Fruit fly (Drosophila melanogaster) whole organism, embryonic: ENCODE results near the gene CG10431.

Experiments used
- Bgb ChIP-seq: fragments of 200-800 bp; sonication (Bioruptor generic); IDR thresholded peaks from 2 replicates; pipeline ENCODE4 v1.3.6; 2022; ENCODE audit warnings: missing biosample characterization, missing genetic modification characterization; ENCODE audit not compliant: partially characterized antibody
- CG10979 ChIP-seq: fragments of 200-800 bp; sonication (Bioruptor generic); optimal IDR thresholded peaks from 2 replicates; lab custom pipeline; 2018; ENCODE audit warnings: missing biosample characterization, mild to moderate bottlenecking, missing genetic modification characterization, moderate library complexity
- CG11560 ChIP-seq: fragments of 200-800 bp; sonication (Bioruptor generic); IDR thresholded peaks from 3 replicates; pipeline ENCODE4 v1.3.6; 2022; ENCODE audit warnings: missing biosample characterization, missing genetic modification characterization
- CG14050 ChIP-seq: fragments of 200-800 bp; sonication (Bioruptor generic); IDR thresholded peaks from 3 replicates; pipeline ENCODE4 v1.3.6; 2022; ENCODE audit warnings: missing biosample characterization, missing genetic modification characterization
- CG15011 ChIP-seq: fragments of 200-800 bp; sonication (Bioruptor generic); optimal IDR thresholded peaks from 3 replicates; lab custom pipeline; 2018; ENCODE audit warnings: missing biosample characterization, mild to moderate bottlenecking, missing genetic modification characterization
- CG15514 ChIP-seq: fragments of 200-800 bp; sonication (Bioruptor generic); optimal IDR thresholded peaks from 3 replicates; lab custom pipeline; 2017; ENCODE audit warnings: missing biosample characterization, missing genetic modification characterization, mild to moderate bottlenecking, moderate library complexity, missing genetic modification reagents
- CG17359 ChIP-seq: fragments of 200-800 bp; sonication (Bioruptor generic); optimal IDR thresholded peaks from 3 replicates; lab custom pipeline; 2018; ENCODE audit warnings: missing biosample characterization, mild to moderate bottlenecking, missing genetic modification characterization, moderate library complexity
- CG17568 ChIP-seq: fragments of 200-800 bp; sonication (Bioruptor generic); optimal IDR thresholded peaks from 2 replicates; lab custom pipeline; 2018; ENCODE audit warnings: missing biosample characterization, mild to moderate bottlenecking, missing genetic modification characterization, moderate library complexity
- CG1792 ChIP-seq: fragments of 200-800 bp; sonication (Bioruptor generic); optimal IDR thresholded peaks from 2 replicates; lab custom pipeline; 2016; ENCODE audit warnings: missing biosample characterization, missing genetic modification characterization
- CG2116 ChIP-seq: fragments of 200-800 bp; sonication (Bioruptor generic); optimal IDR thresholded peaks from 3 replicates; lab custom pipeline; 2018; ENCODE audit warnings: missing biosample characterization, mild to moderate bottlenecking, missing genetic modification characterization
- CG31365 ChIP-seq: fragments of 200-800 bp; sonication (Bioruptor generic); optimal IDR thresholded peaks from 2 replicates; lab custom pipeline; 2018; ENCODE audit warnings: missing biosample characterization, mild to moderate bottlenecking, missing genetic modification characterization
- CG31388 ChIP-seq: fragments of 200-800 bp; sonication (Bioruptor generic); optimal IDR thresholded peaks from 2 replicates; lab custom pipeline; 2016; ENCODE audit warnings: missing biosample characterization, missing genetic modification characterization
- CG33557 ChIP-seq: fragments of 200-800 bp; sonication (Bioruptor generic); optimal IDR thresholded peaks from 2 replicates; lab custom pipeline; 2019; ENCODE audit warnings: missing biosample characterization, mild to moderate bottlenecking, missing genetic modification characterization, moderate library complexity
- CG3407 ChIP-seq: fragments of 200-800 bp; sonication (Bioruptor generic); optimal IDR thresholded peaks from 2 replicates; lab custom pipeline; 2018; ENCODE audit warnings: missing biosample characterization, mild to moderate bottlenecking, missing genetic modification characterization
- CG34422 ChIP-seq: fragments of 200-800 bp; sonication (Bioruptor generic); IDR thresholded peaks from 3 replicates; pipeline ENCODE4 v1.3.6; 2022; ENCODE audit warnings: missing biosample characterization, missing genetic modification characterization
- CG6683 ChIP-seq: fragments of 200-800 bp; sonication (Bioruptor generic); optimal IDR thresholded peaks from 2 replicates; lab custom pipeline; 2017; ENCODE audit warnings: missing biosample characterization, mild to moderate bottlenecking, missing genetic modification characterization, missing genetic modification reagents
- CG6813 ChIP-seq: fragments of 200-800 bp; sonication (Bioruptor generic); optimal IDR thresholded peaks from 2 replicates; lab custom pipeline; 2017; ENCODE audit warnings: missing biosample characterization, missing genetic modification characterization, mild to moderate bottlenecking, moderate library complexity, missing genetic modification reagents
- CG7556 ChIP-seq: fragments of 200-800 bp; sonication (Bioruptor generic); optimal IDR thresholded peaks from 2 replicates; lab custom pipeline; 2017; ENCODE audit warnings: missing biosample characterization, mild to moderate bottlenecking, missing genetic modification characterization
- CG7745 ChIP-seq: fragments of 200-800 bp; sonication (Bioruptor generic); optimal IDR thresholded peaks from 2 replicates; lab custom pipeline; 2018; ENCODE audit warnings: missing biosample characterization, mild to moderate bottlenecking, missing genetic modification characterization, moderate library complexity
- CG7786 ChIP-seq: fragments of 200-800 bp; sonication (Bioruptor generic); optimal IDR thresholded peaks from 2 replicates; lab custom pipeline; 2016; ENCODE audit warnings: missing biosample characterization, missing genetic modification characterization
- Chrac-16 ChIP-seq: fragments of 200-800 bp; sonication (Bioruptor generic); optimal IDR thresholded peaks from 3 replicates; lab custom pipeline; 2016; ENCODE audit warnings: missing biosample characterization, missing genetic modification characterization
- Ets97D ChIP-seq: fragments of 200-800 bp; sonication (Bioruptor generic); optimal IDR thresholded peaks from 3 replicates; lab custom pipeline; 2016; ENCODE audit warnings: missing biosample characterization, missing genetic modification characterization
- Fer1 ChIP-seq: fragments of 200-800 bp; sonication (Bioruptor generic); optimal IDR thresholded peaks from 2 replicates; lab custom pipeline; 2017; ENCODE audit warnings: missing biosample characterization, mild to moderate bottlenecking, missing genetic modification characterization
- Hey ChIP-seq: fragments of 200-800 bp; sonication (Bioruptor generic); optimal IDR thresholded peaks from 3 replicates; lab custom pipeline; 2018; ENCODE audit warnings: missing biosample characterization, mild to moderate bottlenecking, missing genetic modification characterization
- Hmr ChIP-seq: fragments of 200-800 bp; sonication (Bioruptor generic); optimal IDR thresholded peaks from 3 replicates; lab custom pipeline; 2017; ENCODE audit warnings: mild to moderate bottlenecking, missing biosample characterization, missing genetic modification reagents, missing genetic modification characterization
- Kr ChIP-seq: fragments of 200-800 bp; sonication (Bioruptor generic); optimal IDR thresholded peaks from 2 replicates; lab custom pipeline; 2017; ENCODE audit warnings: missing biosample characterization, mild to moderate bottlenecking, missing genetic modification characterization
- Meics ChIP-seq: fragments of 200-800 bp; sonication (Bioruptor generic); optimal IDR thresholded peaks from 2 replicates; lab custom pipeline; 2017; ENCODE audit warnings: missing biosample characterization, mild to moderate bottlenecking, missing genetic modification characterization
- Nf-YA ChIP-seq: fragments of 200-800 bp; sonication (Bioruptor generic); IDR thresholded peaks from 2 replicates; pipeline ENCODE4 v1.3.6; 2022; ENCODE audit warnings: missing biosample characterization, missing genetic modification characterization
- Oli ChIP-seq: fragments of 200-800 bp; sonication (Bioruptor generic); optimal IDR thresholded peaks from 2 replicates; lab custom pipeline; 2018; ENCODE audit warnings: missing biosample characterization, mild to moderate bottlenecking, missing genetic modification characterization, moderate library complexity
- Xrp1 ChIP-seq: fragments of 200-800 bp; sonication (Bioruptor generic); IDR thresholded peaks from 2 replicates; pipeline ENCODE4 v1.3.6; 2022; ENCODE audit warnings: missing biosample characterization, missing genetic modification characterization
- bcd ChIP-seq: fragments of 200-800 bp; sonication (Bioruptor generic); optimal IDR thresholded peaks from 2 replicates; lab custom pipeline; 2017; ENCODE audit warnings: missing biosample characterization, mild to moderate bottlenecking, missing genetic modification characterization
- br ChIP-seq: fragments of >200 bp; optimal IDR thresholded peaks from 2 replicates; lab custom pipeline; 2017
- caup ChIP-seq: fragments of 200-800 bp; sonication (Bioruptor generic); optimal IDR thresholded peaks from 3 replicates; lab custom pipeline; 2017; ENCODE audit warnings: missing biosample characterization, mild to moderate bottlenecking, missing genetic modification characterization, moderate library complexity; ENCODE audit not compliant: severe bottlenecking
- da ChIP-seq: fragments of 200-800 bp; sonication (Bioruptor generic); optimal IDR thresholded peaks from 2 replicates; lab custom pipeline; 2016; ENCODE audit warnings: missing biosample characterization, missing genetic modification characterization
- gfzf ChIP-seq: fragments of 200-800 bp; sonication (Bioruptor generic); optimal IDR thresholded peaks from 2 replicates; lab custom pipeline; 2016; ENCODE audit warnings: missing biosample characterization, mild to moderate bottlenecking, missing genetic modification characterization, moderate library complexity
- her ChIP-seq: fragments of 200-800 bp; sonication (Bioruptor generic); optimal IDR thresholded peaks from 2 replicates; lab custom pipeline; 2016; ENCODE audit warnings: missing biosample characterization, missing genetic modification characterization
- mld ChIP-seq: fragments of 200-800 bp; sonication (Bioruptor generic); IDR thresholded peaks from 3 replicates; pipeline ENCODE4 v1.3.6; 2022; ENCODE audit warnings: missing biosample characterization, missing genetic modification characterization; ENCODE audit not compliant: partially characterized antibody
- oc ChIP-seq: fragments of 200-800 bp; sonication (Bioruptor generic); optimal IDR thresholded peaks from 2 replicates; lab custom pipeline; 2018; ENCODE audit warnings: missing biosample characterization, mild to moderate bottlenecking, missing genetic modification characterization, moderate library complexity
- odd ChIP-seq: fragments of 200-800 bp; sonication (Bioruptor generic); optimal IDR thresholded peaks from 2 replicates; lab custom pipeline; 2017; ENCODE audit warnings: missing biosample characterization, mild to moderate bottlenecking, missing genetic modification characterization
- otp ChIP-seq: fragments of 200-800 bp; sonication (Bioruptor generic); IDR thresholded peaks from 3 replicates; pipeline ENCODE4, ENCODE4 v1.3.6; 2022; ENCODE audit warnings: missing biosample characterization, missing genetic modification characterization
- pfk ChIP-seq: fragments of 200-800 bp; sonication (Bioruptor generic); optimal IDR thresholded peaks from 2 replicates; lab custom pipeline; 2018; ENCODE audit warnings: missing biosample characterization, mild to moderate bottlenecking, missing genetic modification characterization, moderate library complexity
- pita ChIP-seq: fragments of 200-800 bp; sonication (Bioruptor generic); optimal IDR thresholded peaks from 2 replicates; lab custom pipeline; 2017; ENCODE audit warnings: missing biosample characterization, mild to moderate bottlenecking, missing genetic modification characterization
- psq ChIP-seq: fragments of 200-800 bp; sonication (Bioruptor generic); optimal IDR thresholded peaks from 2 replicates; lab custom pipeline; 2017; ENCODE audit warnings: missing biosample characterization, missing genetic modification characterization
- pum ChIP-seq: fragments of 200-800 bp; sonication (Bioruptor generic); optimal IDR thresholded peaks from 2 replicates; lab custom pipeline; 2016; ENCODE audit warnings: missing biosample characterization, missing genetic modification characterization
- row ChIP-seq: fragments of 200-800 bp; sonication (Bioruptor generic); IDR thresholded peaks from 3 replicates; pipeline ENCODE4 v1.3.6; 2022; ENCODE audit warnings: missing biosample characterization, missing genetic modification characterization
- run ChIP-seq: fragments of 200-800 bp; sonication (Bioruptor generic); optimal IDR thresholded peaks from 3 replicates; lab custom pipeline; 2018; ENCODE audit warnings: missing biosample characterization, mild to moderate bottlenecking, missing genetic modification characterization
- salm ChIP-seq: fragments of 200-800 bp; sonication (Bioruptor generic); optimal IDR thresholded peaks from 2 replicates; lab custom pipeline; 2018; ENCODE audit warnings: missing biosample characterization, mild to moderate bottlenecking, missing genetic modification characterization
- toy ChIP-seq: fragments of 200-800 bp; sonication (Bioruptor generic); IDR thresholded peaks from 2 replicates; pipeline ENCODE4 v1.3.6; 2022; ENCODE audit warnings: missing biosample characterization, missing genetic modification characterization
- trh ChIP-seq: fragments of 200-800 bp; sonication (Bioruptor generic); optimal IDR thresholded peaks from 2 replicates; lab custom pipeline; 2016; ENCODE audit warnings: missing biosample characterization, missing genetic modification characterization

CG10431 gene

DNA sequence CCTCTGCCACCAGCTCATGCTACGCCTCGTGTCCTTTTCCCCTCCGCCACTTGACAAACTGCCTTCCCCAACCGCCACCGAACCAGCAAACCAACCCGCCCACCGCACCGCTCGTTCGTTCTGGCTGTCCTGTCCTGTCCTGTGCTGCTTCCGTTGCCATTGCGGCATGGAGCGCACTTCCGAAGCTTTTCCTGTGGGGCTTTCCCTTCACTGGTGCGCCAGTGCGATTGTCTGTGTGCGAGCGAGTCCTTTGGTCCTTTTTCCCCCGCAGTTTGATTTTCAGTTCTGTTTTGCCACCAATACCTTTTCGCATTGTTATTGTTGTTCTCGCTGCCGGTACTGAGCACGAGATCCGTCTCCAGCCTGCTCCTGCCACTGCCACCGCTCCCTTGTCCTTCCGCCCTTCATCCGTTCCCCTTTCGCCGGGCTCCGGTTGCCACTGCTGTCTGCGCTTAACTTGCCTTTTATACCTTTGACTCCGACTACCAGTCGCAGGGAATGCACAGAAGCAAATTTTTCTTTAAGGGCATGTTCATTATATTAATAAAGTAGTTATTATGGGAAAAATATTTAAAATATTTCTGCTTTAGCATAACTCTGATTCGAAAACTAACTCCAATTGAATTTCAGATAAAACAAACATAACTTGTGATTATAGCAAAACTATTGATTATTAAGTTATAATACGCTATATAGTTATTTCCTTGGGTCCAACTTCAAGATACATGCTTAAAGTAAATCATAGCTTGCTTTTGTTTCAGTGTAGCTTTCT lies 49.6 kb downstream of the CG10431 start (continued):
- TF ChIP-seq CG15514 (peak; percentile 53), CG34422 (GFP tag; lab: Robert Waterston, UW) (no peak), CG2116 (GFP tag; lab: Kevin White, UChicago) (no peak), CG17568 (GFP tag; lab: Kevin White, UChicago) (no peak), CG17359 (tag; lab: Kevin White, UChicago) (peak; percentile 72), caup (GFP tag; lab: Kevin White, UChicago) (peak; percentile 69), CG10979 (tag; lab: Kevin White, UChicago) (peak; percentile 69), CG3407 (GFP tag; lab: Kevin White, UChicago) (peak; percentile 15), gfzf (GFP tag; lab: Kevin White, UChicago) (no peak), CG31365 (tag; lab: Kevin White, UChicago) (no peak), Chrac-16 (GFP tag; lab: Kevin White, UChicago) (peak; percentile 22), Hmr (GFP tag; lab: Kevin White, UChicago) (peak; percentile 88), Xrp1 (GFP tag; lab: Robert Waterston, UW) (peak; percentile 23; the same call in 1 of the 2 replicates), pum (GFP tag; lab: Kevin White, UChicago) (peak; percentile 17), CG7745 (no peak), Meics (peak; percentile 86), row (GFP tag; lab: Robert Waterston, UW) (peak; percentile 70), CG1792 (GFP tag; lab: Kevin White, UChicago) (no peak), da (no peak), salm (tag; lab: Kevin White, UChicago) (no peak), odd (GFP tag; lab: Kevin White, UChicago) (peak; percentile 58), CG33557 (GFP tag; lab: Kevin White, UChicago) (no peak), br (lab: Kevin White, UChicago) (no peak), oc (tag; lab: Kevin White, UChicago) (peak; percentile 31), CG6813 (GFP tag; lab: Kevin White, UChicago) (peak; percentile 46), Fer1 (GFP tag; lab: Kevin White, UChicago) (peak; percentile 89), run (tag; lab: Kevin White, UChicago) (peak; percentile 38), Hey (tag; lab: Kevin White, UChicago) (peak; percentile 80), Ets97D (no peak), Bgb (GFP tag; lab: Robert Waterston, UW) (no peak; the same call in 1 of the 2 replicates), toy (GFP tag; lab: Robert Waterston, UW) (0 out of 2 replicates have a peak, but pooled peaks have one; percentile 11), psq (GFP tag; lab: Kevin White, UChicago) (peak; percentile 38), CG7556 (GFP tag; lab: Kevin White, UChicago) (peak; percentile 94), her (no peak), CG11560 (no peak), CG7786 (GFP tag; lab: Kevin White, UChicago) (no peak), Kr (GFP tag; lab: Kevin White, UChicago) (no peak), pfk (no peak), CG15011 (peak; percentile 48), pita (no peak), trh (GFP tag; lab: Kevin White, UChicago) (no peak), Oli (tag; lab: Kevin White, UChicago) (peak; percentile 80), bcd (GFP tag; lab: Kevin White, UChicago) (peak; percentile 66), Nf-YA (GFP tag; lab: Robert Waterston, UW) (no peak), CG14050 (no peak), otp (GFP tag; lab: Robert Waterston, UW) (no peak), mld (GFP tag; lab: Robert Waterston, UW) (no peak), CG31388 (GFP tag; lab: Kevin White, UChicago) (no peak), CG6683 (GFP tag; lab: Kevin White, UChicago) (peak; percentile 69)
